Worm (Caenorhabditis elegans) whole organism, L3 larva: ENCODE data around the gene cpr-3.
"Not testable (repeated sequence)": the region's sequence is repeated elsewhere in the genome, so short reads cannot be mapped to it uniquely, and the experiment has no call there.

Source experiments
- ceh-82 ChIP-seq: fragments of 150-350 bp; optimal IDR thresholded peaks from 2 replicates; lab custom pipeline; 2014; ENCODE audit warnings: missing biosample characterization, missing genetic modification characterization
- nhr-237 ChIP-seq: fragments of 150-350 bp; optimal IDR thresholded peaks from 2 replicates; lab custom pipeline; 2014; ENCODE audit warnings: missing biosample characterization, missing genetic modification characterization
- nhr-28 ChIP-seq: fragments of 150-350 bp; optimal IDR thresholded peaks from 2 replicates; lab custom pipeline; 2014; ENCODE audit warnings: missing biosample characterization, missing genetic modification characterization

DNA sequence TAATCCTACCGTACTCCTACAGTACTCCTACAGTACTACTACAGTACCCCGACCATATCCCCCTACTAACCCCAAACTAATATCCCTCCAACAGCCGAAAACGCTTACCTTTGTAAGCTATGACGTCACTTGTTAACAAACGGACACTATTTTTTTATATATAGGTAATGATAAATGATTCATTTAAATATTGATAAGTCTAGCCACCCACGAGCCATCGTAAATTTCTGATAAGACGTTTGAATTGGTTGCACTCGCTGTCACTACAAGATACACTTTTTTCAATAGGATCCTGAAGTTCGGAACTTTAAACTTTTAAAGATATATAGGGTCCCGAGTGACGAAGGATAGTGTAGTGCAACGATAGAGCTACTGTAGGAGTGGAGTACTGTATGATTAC lies 24.2 kb upstream of the cpr-3 start, which contains the start of gene nhr-247:
- TF ChIP-seq nhr-237; nhr-28; ceh-82 (tag; lab: Kevin White, UChicago): not testable (repeated sequence)
